Fruit fly (Drosophila melanogaster): Measurements from ENCODE around the gene Dhfr.
A peak's percentile ranks its signal among the peaks of the same experiment; 100 is the strongest.

Gene Dhfr

DNA sequence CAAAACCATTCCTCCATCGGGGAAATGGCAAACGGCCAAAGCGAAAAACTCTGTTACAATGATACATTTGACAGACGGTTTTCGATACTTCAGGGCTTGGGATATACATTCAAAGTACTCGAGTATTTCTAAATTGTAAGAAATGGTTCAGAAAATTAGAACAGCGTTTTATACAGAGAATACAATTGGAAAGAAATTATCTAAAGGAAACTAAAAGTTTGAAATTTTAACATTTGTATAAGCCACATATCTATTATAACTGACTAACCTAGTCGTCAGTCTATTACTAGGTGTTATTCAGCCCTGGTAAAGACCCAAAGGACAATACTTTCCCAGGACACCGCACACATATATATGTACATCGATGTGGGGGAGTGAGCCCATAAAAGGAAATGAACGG lies 4.5 kb upstream of the Dhfr start (continued):
- no peak for TF ChIP-seq CG16815 (GFP tag; optimal IDR thresholded peaks at IDR 0.05)
- TF ChIP-seq Ets97D (GFP tag; optimal IDR thresholded peaks at IDR 0.05), result no peak
- no peak for TF ChIP-seq eyg (GFP tag; optimal IDR thresholded peaks at IDR 0.05)
- no peak for TF ChIP-seq salm (tag; optimal IDR thresholded peaks at IDR 0.05)
- no peak for TF ChIP-seq CG3407 (GFP tag; optimal IDR thresholded peaks at IDR 0.05)
- TF ChIP-seq lola (GFP tag; optimal IDR thresholded peaks at IDR 0.05), result peak in 1 of 3 experiments; percentile 11
- TF ChIP-seq gem (tag; optimal IDR thresholded peaks at IDR 0.05), result peak; percentile 63
- TF ChIP-seq CG9817 (tag; optimal IDR thresholded peaks at IDR 0.05), result peak; percentile 25
- TF ChIP-seq jumu (GFP tag; optimal IDR thresholded peaks at IDR 0.05), result no peak
- no peak for TF ChIP-seq CG1832 (GFP tag; optimal IDR thresholded peaks at IDR 0.05)
- peak; percentile 49 for TF ChIP-seq CG12299 (tag; optimal IDR thresholded peaks at IDR 0.05)
- no peak for TF ChIP-seq CG10654 (GFP tag; optimal IDR thresholded peaks at IDR 0.05)
- no peak for TF ChIP-seq CG3847 (GFP tag; IDR thresholded peaks at IDR 0.05)
- no peak for TF ChIP-seq E2f1 (GFP tag; IDR thresholded peaks at IDR 0.05)
- no peak for TF ChIP-seq crc (GFP tag; optimal IDR thresholded peaks at IDR 0.05)
- TF ChIP-seq hb (GFP tag; IDR thresholded peaks at IDR 0.05; ENCODE audit: partially characterized antibody), result no peak
- peak; percentile 43 for TF ChIP-seq Fer3 (tag; optimal IDR thresholded peaks at IDR 0.05)
- TF ChIP-seq CG13296 (GFP tag; optimal IDR thresholded peaks at IDR 0.05), result peak; percentile 47
- TF ChIP-seq hbn (GFP tag; IDR thresholded peaks at IDR 0.05; ENCODE audit: partially characterized antibody), result no peak
- no peak for TF ChIP-seq Oaz (GFP tag; IDR thresholded peaks at IDR 0.05)
- no peak for TF ChIP-seq slbo (GFP tag; IDR thresholded peaks at IDR 0.05)
- no peak for TF ChIP-seq pfk (GFP tag; optimal IDR thresholded peaks at IDR 0.05)
- TF ChIP-seq zf30C (GFP tag; optimal IDR thresholded peaks at IDR 0.05), result no peak
- no peak for TF ChIP-seq CG6854 (GFP tag; optimal IDR thresholded peaks at IDR 0.05)
- no peak for TF ChIP-seq CG18619 (GFP tag; optimal IDR thresholded peaks at IDR 0.05)
- TF ChIP-seq ttk (GFP tag; IDR thresholded peaks at IDR 0.05), result no peak
- TF ChIP-seq Max (GFP tag; optimal IDR thresholded peaks at IDR 0.05), result no peak
- no peak for TF ChIP-seq CG6272 (GFP tag; IDR thresholded peaks at IDR 0.05)
- TF ChIP-seq CG14710 (tag; optimal IDR thresholded peaks at IDR 0.05), result peak; percentile 8
- TF ChIP-seq tio (GFP tag; optimal IDR thresholded peaks at IDR 0.05), result no peak
- peak; percentile 50 for TF ChIP-seq Meics (GFP tag; optimal IDR thresholded peaks at IDR 0.05)
- no peak for TF ChIP-seq C15 (GFP tag; IDR thresholded peaks at IDR 0.05)
- peak; percentile 47 for TF ChIP-seq CG10147 (GFP tag; optimal IDR thresholded peaks at IDR 0.05)
- no peak for TF ChIP-seq Aef1 (GFP tag; IDR thresholded peaks at IDR 0.05)
- 0 out of 2 replicates have a peak, but pooled peaks have one; percentile 31 for TF ChIP-seq CG14014 (GFP tag; IDR thresholded peaks at IDR 0.05)
- TF ChIP-seq CG4854 (GFP tag; optimal IDR thresholded peaks at IDR 0.05), result no peak
- TF ChIP-seq usp (GFP tag; optimal IDR thresholded peaks at IDR 0.05), result no peak
- TF ChIP-seq CG8924 (tag; optimal IDR thresholded peaks at IDR 0.05), result peak; percentile 54
- peak; percentile 23 for TF ChIP-seq odd (GFP tag; optimal IDR thresholded peaks at IDR 0.05)
- TF ChIP-seq ERR (GFP tag; optimal IDR thresholded peaks at IDR 0.05), result no peak
- no peak for TF ChIP-seq B-H1 (GFP tag; IDR thresholded peaks at IDR 0.05)
- no peak for TF ChIP-seq hth (optimal IDR thresholded peaks at IDR 0.05)
- no peak for TF ChIP-seq sc (optimal IDR thresholded peaks at IDR 0.05)
- TF ChIP-seq sc (GFP tag; optimal IDR thresholded peaks at IDR 0.05), result no peak
- TF ChIP-seq Hr3 (GFP tag; optimal IDR thresholded peaks at IDR 0.05), result no peak
- TF ChIP-seq dmrt99B (tag; optimal IDR thresholded peaks at IDR 0.05), result no peak
- no peak for TF ChIP-seq nau (GFP tag; optimal IDR thresholded peaks at IDR 0.05)
- no peak for TF ChIP-seq Elba2 (GFP tag; optimal IDR thresholded peaks at IDR 0.05)
- no peak for TF ChIP-seq CG10274 (GFP tag; optimal IDR thresholded peaks at IDR 0.05)
- no peak for TF ChIP-seq Mrtf (GFP tag; IDR thresholded peaks at IDR 0.05)
- TF ChIP-seq Nf-YA (GFP tag; IDR thresholded peaks at IDR 0.05), result no peak
- TF ChIP-seq CG12744 (GFP tag; optimal IDR thresholded peaks at IDR 0.05), result no peak
- TF ChIP-seq slou (GFP tag; optimal IDR thresholded peaks at IDR 0.05), result no peak
